Worm (Caenorhabditis elegans): ENCODE data around the gene sna-3.

The sna-3 gene

DNA sequence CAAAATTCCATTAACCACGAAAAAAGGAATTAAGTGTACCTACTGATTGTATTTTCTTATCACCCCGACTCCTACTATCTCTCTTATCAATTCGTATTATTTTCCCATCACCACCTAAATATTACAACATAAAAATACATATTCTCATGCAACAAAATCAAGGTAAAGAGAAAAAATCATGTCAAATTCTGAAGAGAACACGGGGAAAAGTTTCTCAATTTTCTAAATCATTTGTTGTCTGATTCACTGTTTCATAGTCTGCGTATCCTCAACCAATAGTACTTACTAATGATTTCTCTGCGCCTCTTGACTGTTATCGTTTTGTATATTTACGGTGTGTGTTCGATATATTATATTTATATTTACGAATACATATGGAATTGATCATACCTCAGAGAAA is 25.9 kb upstream of the sna-3 start (continued):
- TF ChIP-seq daf-12 (tag; optimal IDR thresholded peaks at IDR 0.05) (no peak), ceh-32 (tag; optimal IDR thresholded peaks at IDR 0.05; ENCODE audit: poor library complexity) (no peak), gei-8 (GFP tag; optimal IDR thresholded peaks at IDR 0.05) (no peak), set-16 (GFP tag; IDR thresholded peaks at IDR 0.05) (no peak), jun-1 (tag; optimal IDR thresholded peaks at IDR 0.05) (no peak), nhr-48 (tag; optimal IDR thresholded peaks at IDR 0.05) (no peak), lin-29 (GFP tag; IDR thresholded peaks at IDR 0.05) (no peak), ama-1 (optimal IDR thresholded peaks at IDR 0.05) (no peak), F49E8.2 (tag; optimal IDR thresholded peaks at IDR 0.05; ENCODE audit: borderline replicate concordance) (no peak), zip-11 (GFP tag; IDR thresholded peaks at IDR 0.05) (no peak), tra-1 (GFP tag; IDR thresholded peaks at IDR 0.05) (no peak), zfp-3 (GFP tag; conservative IDR thresholded peaks at IDR 0.05) (no peak), nhr-28 (tag; optimal IDR thresholded peaks at IDR 0.05) (peak; percentile 88), ztf-11 (tag; optimal IDR thresholded peaks at IDR 0.05) (no peak), pha-4 (GFP tag; IDR thresholded peaks at IDR 0.05) (no peak), pha-4 (tag; optimal IDR thresholded peaks at IDR 0.05) (peak; percentile 39), nhr-25 (tag; optimal IDR thresholded peaks at IDR 0.05; ENCODE audit: borderline replicate concordance, insufficient read depth) (no peak), ceh-62 (tag; optimal IDR thresholded peaks at IDR 0.05) (no peak), nhr-102 (tag; optimal IDR thresholded peaks at IDR 0.05) (no peak), zip-2 (tag; optimal IDR thresholded peaks at IDR 0.05) (no peak), rbr-2 (tag; optimal IDR thresholded peaks at IDR 0.05) (no peak)

DNA sequence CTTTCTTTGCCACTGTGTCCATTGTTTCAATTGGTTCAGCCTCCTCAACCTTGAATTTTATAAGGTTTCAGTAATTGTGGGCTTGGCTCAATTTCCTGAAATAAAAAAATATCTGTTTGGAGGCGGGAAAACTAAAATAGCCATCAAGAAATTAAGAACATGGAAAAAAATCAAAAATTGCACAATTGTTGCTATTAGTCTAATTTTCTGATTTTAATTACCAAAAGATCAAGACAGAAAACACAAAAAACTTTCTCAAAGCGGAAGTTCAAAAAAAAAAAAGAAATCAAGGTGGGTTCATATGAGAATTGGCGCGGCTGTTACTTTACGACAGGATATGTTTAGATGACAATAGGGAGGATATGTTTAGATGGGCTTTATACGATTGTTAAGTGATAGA is 24.9 kb upstream of the sna-3 start, which contains the start of gene esyt-2:
TSS of gene esyt-2 (minus strand) at position 101 of the 400 bp plus-strand sequence.
- TF ChIP-seq nhr-6 (tag; optimal IDR thresholded peaks at IDR 0.05), result no peak
- TF ChIP-seq daf-8 (GFP tag; IDR thresholded peaks at IDR 0.05), result no peak
- TF ChIP-seq lsy-2 (tag; optimal IDR thresholded peaks at IDR 0.05), result no peak
- TF ChIP-seq zfp-3 (GFP tag; conservative IDR thresholded peaks at IDR 0.05), result no peak
- TF ChIP-seq unc-62 (GFP tag; optimal IDR thresholded peaks at IDR 0.05 in 1 of 2), result peak in 1 of 2 experiments; percentile 47
- no peak for TF ChIP-seq unc-62 (tag; optimal IDR thresholded peaks at IDR 0.05)

DNA sequence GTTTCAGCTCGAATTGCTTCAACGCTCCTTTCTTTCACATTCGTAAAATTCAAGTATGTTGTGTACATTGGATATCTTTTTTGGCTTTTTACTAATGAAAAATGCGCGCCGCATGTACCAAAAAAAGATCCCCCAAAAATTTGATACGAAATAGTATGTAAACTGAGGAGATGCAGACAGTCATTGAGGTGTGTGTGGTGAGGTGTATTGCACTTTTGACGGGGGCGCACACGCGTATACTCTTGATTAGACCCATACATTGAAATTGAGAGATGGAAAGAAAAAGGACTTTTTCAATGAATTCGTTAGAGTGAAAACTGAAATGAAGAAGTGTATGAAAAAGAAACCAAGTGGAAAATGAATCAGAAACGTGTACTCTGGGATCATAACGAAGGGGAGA is 15.4 kb upstream of the sna-3 start:
- TF ChIP-seq aha-1 (tag) (peak; percentile 56), zip-11 (GFP tag; IDR thresholded peaks at IDR 0.05) (no peak)

DNA sequence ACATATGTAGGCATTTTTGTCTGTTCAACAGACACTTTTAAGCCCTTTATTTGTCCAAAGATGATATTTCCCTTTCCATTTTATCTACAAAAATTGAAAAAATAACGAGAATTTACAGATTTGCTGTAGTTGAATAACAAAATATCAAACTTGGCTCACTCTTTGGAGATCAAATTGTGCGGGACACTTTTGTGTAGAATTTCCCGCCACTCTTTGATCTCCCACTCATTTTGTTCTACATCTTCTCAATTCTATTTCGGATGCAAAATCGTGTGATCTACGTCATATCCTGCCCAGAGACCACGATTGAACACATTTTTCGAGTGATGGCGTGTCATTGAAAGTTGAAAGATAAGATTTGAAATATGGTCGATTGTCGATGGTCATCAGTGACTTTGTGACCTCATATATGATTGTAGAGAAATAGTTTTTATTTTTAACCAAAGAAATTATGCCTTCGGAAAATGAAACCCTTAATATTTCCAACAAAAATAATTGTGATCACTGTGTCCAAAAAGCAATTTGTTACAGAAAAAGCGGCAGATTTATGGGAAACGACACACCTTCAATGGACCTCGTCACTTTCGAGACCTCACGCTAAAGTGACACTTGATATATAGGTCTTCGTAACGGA is 10.9 kb upstream of the sna-3 start, which contains the start of gene hot-4:
TSS of gene hot-4 (plus strand) at position 584 of the 634 bp plus-strand sequence.
- TF ChIP-seq daf-12 (tag; optimal IDR thresholded peaks at IDR 0.05), result no peak
- no peak for TF ChIP-seq lin-29 (GFP tag; IDR thresholded peaks at IDR 0.05)
- no peak for TF ChIP-seq mdt-29 (GFP tag; IDR thresholded peaks at IDR 0.05)
- TF ChIP-seq vab-7 (GFP tag; IDR thresholded peaks at IDR 0.05), result no peak
- TF ChIP-seq php-3 (GFP tag; IDR thresholded peaks at IDR 0.05), result no peak
- no peak for TF ChIP-seq madf-5 (GFP tag; IDR thresholded peaks at IDR 0.05)
- no peak for TF ChIP-seq hmg-1.1 (GFP tag; IDR thresholded peaks at IDR 0.05)
- no peak for TF ChIP-seq unc-62 (GFP tag; optimal IDR thresholded peaks at IDR 0.05 in 1 of 2)
- no peak for TF ChIP-seq unc-62 (tag; optimal IDR thresholded peaks at IDR 0.05)
- TF ChIP-seq ama-1 (optimal IDR thresholded peaks at IDR 0.05), result no peak
- TF ChIP-seq saeg-2 (GFP tag; IDR thresholded peaks at IDR 0.05), result no peak
- TF ChIP-seq dmd-6 (GFP tag; IDR thresholded peaks at IDR 0.05), result no peak
- TF ChIP-seq daf-8 (GFP tag; IDR thresholded peaks at IDR 0.05), result no peak
- TF ChIP-seq R02D3.7 (tag; optimal IDR thresholded peaks at IDR 0.05), result no peak
- no peak for TF ChIP-seq T20F7.1 (GFP tag; optimal IDR thresholded peaks at IDR 0.05)
- TF ChIP-seq cey-2 (tag; optimal IDR thresholded peaks at IDR 0.05; ENCODE audit: borderline replicate concordance, insufficient read depth), result no peak
- no peak for TF ChIP-seq zip-2 (tag; optimal IDR thresholded peaks at IDR 0.05)
- TF ChIP-seq duxl-1 (tag; optimal IDR thresholded peaks at IDR 0.05; ENCODE audit: poor library complexity), result no peak
- no peak for TF ChIP-seq nhr-48 (tag; optimal IDR thresholded peaks at IDR 0.05)

Measured in whole organism, L4 larva.